Fruit fly (Drosophila melanogaster) whole organism, prepupa: Measurements from ENCODE around the gene MYPT-75D.
A peak's percentile ranks its signal among the peaks of the same experiment; 100 is the strongest.

Source experiments
- CG10669 ChIP-seq: fragments of 200-800 bp; sonication (Bioruptor generic); optimal IDR thresholded peaks from 3 replicates; lab custom pipeline; 2018; ENCODE audit warnings: missing biosample characterization, mild to moderate bottlenecking, missing genetic modification characterization, moderate library complexity
- CG11762 ChIP-seq: fragments of 200-800 bp; sonication (Bioruptor generic); optimal IDR thresholded peaks from 3 replicates; lab custom pipeline; 2016; ENCODE audit warnings: missing biosample characterization, missing genetic modification characterization; ENCODE audit not compliant: insufficient read depth
- CG11902 ChIP-seq: fragments of 200-800 bp; sonication (Bioruptor generic); optimal IDR thresholded peaks from 3 replicates; lab custom pipeline; 2016; ENCODE audit warnings: missing biosample characterization, missing genetic modification characterization
- CG15336 ChIP-seq: fragments of 200-800 bp; sonication (Bioruptor generic); IDR thresholded peaks from 2 replicates; pipeline ENCODE4 v1.3.6; 2022; ENCODE audit warnings: missing biosample characterization, missing genetic modification characterization
- CG1621 ChIP-seq: fragments of 200-800 bp; sonication (Bioruptor generic); optimal IDR thresholded peaks from 3 replicates; lab custom pipeline; 2018; ENCODE audit warnings: missing biosample characterization, mild to moderate bottlenecking, missing genetic modification characterization
- CG16779 ChIP-seq: fragments of 200-800 bp; sonication (Bioruptor generic); optimal IDR thresholded peaks from 3 replicates; lab custom pipeline; 2017; ENCODE audit warnings: missing biosample characterization, mild to moderate bottlenecking, missing genetic modification characterization
- CG3032 ChIP-seq: fragments of 200-800 bp; optimal IDR thresholded peaks from 2 replicates; lab custom pipeline; 2019; ENCODE audit warnings: missing biosample characterization, mild to moderate bottlenecking, missing genetic modification characterization, moderate library complexity
- CG31627 ChIP-seq: fragments of 200-800 bp; sonication (Bioruptor generic); optimal IDR thresholded peaks from 3 replicates; lab custom pipeline; 2016; ENCODE audit warnings: missing biosample characterization, missing genetic modification characterization
- CG32006 ChIP-seq: fragments of 200-800 bp; sonication (Bioruptor generic); optimal IDR thresholded peaks from 3 replicates; lab custom pipeline; 2017; ENCODE audit warnings: missing biosample characterization, mild to moderate bottlenecking, missing genetic modification characterization
- CG34406 ChIP-seq: fragments of 200-800 bp; sonication (Bioruptor generic); optimal IDR thresholded peaks from 3 replicates; lab custom pipeline; 2016; ENCODE audit warnings: missing biosample characterization, missing genetic modification characterization
- CG4318 ChIP-seq: fragments of 200-800 bp; sonication (Bioruptor generic); optimal IDR thresholded peaks from 3 replicates; lab custom pipeline; 2017; ENCODE audit warnings: missing biosample characterization, mild to moderate bottlenecking, missing genetic modification characterization
- CG6163 ChIP-seq: fragments of 200-800 bp; sonication (Bioruptor generic); IDR thresholded peaks from 3 replicates; pipeline ENCODE4 v1.3.6; 2022; ENCODE audit warnings: missing biosample characterization, missing genetic modification characterization
- CG6276 ChIP-seq: fragments of 200-800 bp; sonication (Bioruptor generic); optimal IDR thresholded peaks from 2 replicates; lab custom pipeline; 2017; ENCODE audit warnings: missing biosample characterization, mild to moderate bottlenecking, missing genetic modification characterization
- CG6792 ChIP-seq: fragments of 200-800 bp; sonication (Bioruptor generic); optimal IDR thresholded peaks from 3 replicates; lab custom pipeline; 2016; ENCODE audit warnings: missing biosample characterization, missing genetic modification characterization
- CG7368 ChIP-seq: fragments of 200-800 bp; sonication (Bioruptor generic); optimal IDR thresholded peaks from 3 replicates; lab custom pipeline; 2016; ENCODE audit warnings: missing biosample characterization, missing genetic modification characterization
- CG8119 ChIP-seq: fragments of 200-800 bp; sonication (Bioruptor generic); IDR thresholded peaks from 3 replicates; pipeline ENCODE4 v1.3.6; 2022; ENCODE audit warnings: missing biosample characterization, missing genetic modification characterization
- CG8319 ChIP-seq: fragments of 200-800 bp; sonication (Bioruptor generic); optimal IDR thresholded peaks from 3 replicates; lab custom pipeline; 2016; ENCODE audit warnings: missing biosample characterization, missing genetic modification characterization
- CG8632 ChIP-seq: fragments of 200-800 bp; sonication (Bioruptor generic); optimal IDR thresholded peaks from 3 replicates; lab custom pipeline; 2016; ENCODE audit warnings: missing biosample characterization, missing genetic modification characterization
- CG9139 ChIP-seq: fragments of 200-800 bp; sonication (Bioruptor generic); optimal IDR thresholded peaks from 3 replicates; lab custom pipeline; 2017; ENCODE audit warnings: missing biosample characterization, mild to moderate bottlenecking, missing genetic modification characterization
- Eip75B ChIP-seq: fragments of 200-800 bp; sonication (Bioruptor generic); optimal IDR thresholded peaks from 3 replicates; lab custom pipeline; 2016; ENCODE audit warnings: missing biosample characterization, missing genetic modification characterization
- Eip78C ChIP-seq: fragments of 200-800 bp; sonication (Bioruptor generic); peaks from one replicate; lab custom pipeline; 2016; ENCODE audit warnings: missing biosample characterization, missing genetic modification characterization
- Eip93F ChIP-seq: fragments of 200-800 bp; sonication (Bioruptor generic); optimal IDR thresholded peaks from 2 replicates; lab custom pipeline; 2016; ENCODE audit warnings: missing biosample characterization, mild to moderate bottlenecking, missing genetic modification characterization
- Ets21C ChIP-seq: fragments of 200-800 bp; sonication (Bioruptor generic); optimal IDR thresholded peaks from 3 replicates; lab custom pipeline; 2016; ENCODE audit warnings: missing biosample characterization, missing genetic modification characterization
- Ets96B ChIP-seq: fragments of 200-800 bp; optimal IDR thresholded peaks from 2 replicates; lab custom pipeline; 2019; ENCODE audit warnings: missing biosample characterization, mild to moderate bottlenecking, missing genetic modification characterization, moderate library complexity
- Hr38 ChIP-seq: sonication (Bioruptor generic); optimal IDR thresholded peaks from 2 replicates; lab custom pipeline; 2016; ENCODE audit warnings: missing biosample characterization, missing genetic modification characterization
- Hr4 ChIP-seq: fragments of 200-800 bp; sonication (Bioruptor generic); optimal IDR thresholded peaks from 3 replicates; lab custom pipeline; 2016; ENCODE audit warnings: missing biosample characterization, missing genetic modification characterization
- Lpt ChIP-seq: fragments of 200-800 bp; sonication (Bioruptor generic); optimal IDR thresholded peaks from 3 replicates; lab custom pipeline; 2016; ENCODE audit warnings: missing biosample characterization, missing genetic modification characterization
- Met ChIP-seq: fragments of 200-800 bp; sonication (Bioruptor generic); optimal IDR thresholded peaks from 3 replicates; lab custom pipeline; 2016; ENCODE audit warnings: missing biosample characterization, missing genetic modification characterization
- OdsH ChIP-seq: fragments of 200-800 bp; sonication (Bioruptor generic); optimal IDR thresholded peaks from 3 replicates; lab custom pipeline; 2016; ENCODE audit warnings: missing biosample characterization, missing genetic modification characterization
- Smox ChIP-seq: fragments of 200-800 bp; sonication (Bioruptor generic); optimal IDR thresholded peaks from 3 replicates; lab custom pipeline; 2016; ENCODE audit warnings: missing biosample characterization, missing genetic modification characterization
- Sox102F ChIP-seq: fragments of 200-800 bp; sonication (Bioruptor generic); optimal IDR thresholded peaks from 2 replicates; lab custom pipeline; 2016; ENCODE audit warnings: missing biosample characterization, mild to moderate bottlenecking, missing genetic modification characterization
- achi ChIP-seq: fragments of 200-800 bp; sonication (Bioruptor generic); optimal IDR thresholded peaks from 3 replicates; lab custom pipeline; 2016; ENCODE audit warnings: missing biosample characterization, missing genetic modification characterization
- acj6 ChIP-seq: fragments of 200-800 bp; sonication (Bioruptor generic); optimal IDR thresholded peaks from 3 replicates; lab custom pipeline; 2016; ENCODE audit warnings: missing biosample characterization, missing genetic modification characterization
- cyc ChIP-seq: fragments of 200-800 bp; sonication (Bioruptor generic); optimal IDR thresholded peaks from 3 replicates; lab custom pipeline; 2016; ENCODE audit warnings: missing biosample characterization, missing genetic modification characterization
- dac ChIP-seq: fragments of 200-800 bp; sonication (Bioruptor generic); optimal IDR thresholded peaks from 2 replicates; lab custom pipeline; 2017; ENCODE audit warnings: missing biosample characterization, mild to moderate bottlenecking, missing genetic modification characterization
- dsx ChIP-seq: fragments of 200-800 bp; optimal IDR thresholded peaks from 3 replicates; lab custom pipeline; 2019; ENCODE audit warnings: missing biosample characterization, mild to moderate bottlenecking, missing genetic modification characterization, moderate library complexity; ENCODE audit not compliant: poor library complexity, severe bottlenecking
- esn ChIP-seq: fragments of 200-800 bp; sonication (Bioruptor generic); optimal IDR thresholded peaks from 2 replicates; lab custom pipeline; 2016; ENCODE audit warnings: missing biosample characterization, mild to moderate bottlenecking, missing genetic modification characterization, moderate library complexity
- fd59A ChIP-seq: fragments of 200-800 bp; sonication (Bioruptor generic); optimal IDR thresholded peaks from 2 replicates; lab custom pipeline; 2017; ENCODE audit warnings: missing biosample characterization, mild to moderate bottlenecking, missing genetic modification characterization, missing genetic modification reagents
- fd85E ChIP-seq: fragments of 200-800 bp; sonication (Bioruptor generic); optimal IDR thresholded peaks from 3 replicates; lab custom pipeline; 2016; ENCODE audit warnings: missing biosample characterization, missing genetic modification characterization
- fkh ChIP-seq: fragments of 200-800 bp; sonication (Bioruptor generic); optimal IDR thresholded peaks from 3 replicates; lab custom pipeline; 2017; ENCODE audit warnings: missing biosample characterization, mild to moderate bottlenecking, missing genetic modification characterization, moderate library complexity
- net ChIP-seq: fragments of 200-800 bp; sonication (Bioruptor generic); optimal IDR thresholded peaks from 3 replicates; lab custom pipeline; 2016; ENCODE audit warnings: missing biosample characterization, missing genetic modification characterization
- pdm3 ChIP-seq: fragments of 200-800 bp; sonication (Bioruptor generic); optimal IDR thresholded peaks from 3 replicates; lab custom pipeline; 2016; ENCODE audit warnings: missing biosample characterization, missing genetic modification characterization
- spab ChIP-seq: fragments of 200-800 bp; sonication (Bioruptor generic); optimal IDR thresholded peaks from 2 replicates; lab custom pipeline; 2017; ENCODE audit warnings: missing biosample characterization, mild to moderate bottlenecking, missing genetic modification characterization, missing genetic modification reagents
- ss ChIP-seq, 2 experiments: fragments of 200-800 bp; sonication (Bioruptor generic); optimal IDR thresholded peaks; 2 replicates in 1 of 2; 3 replicates in 1 of 2; lab custom pipeline; 2017 to 2018; ENCODE audit warnings: mild to moderate bottlenecking in 2 of 2, missing biosample characterization in 2 of 2, missing genetic modification characterization in 2 of 2, moderate library complexity in 1 of 2
- svp ChIP-seq: fragments of 200-800 bp; sonication (Bioruptor generic); peaks from one replicate; lab custom pipeline; 2016; ENCODE audit warnings: missing biosample characterization, missing genetic modification characterization
- vri ChIP-seq: fragments of 200-800 bp; sonication (Bioruptor generic); optimal IDR thresholded peaks from 3 replicates; lab custom pipeline; 2016; ENCODE audit warnings: missing biosample characterization, mild to moderate bottlenecking, missing genetic modification characterization

The MYPT-75D gene

dm6 chr3L:18638487-18638886 is 12.7 kb downstream of the MYPT-75D start (continued):
- no peak for TF ChIP-seq ss (GFP tag; optimal IDR thresholded peaks at IDR 0.05; lab: Kevin White, UChicago)
- TF ChIP-seq Eip78C (GFP tag; lab: Kevin White, UChicago): peak; percentile 77
- no peak for TF ChIP-seq CG3032 (tag; lab: Kevin White, UChicago)
- no peak for TF ChIP-seq dac (GFP tag; lab: Kevin White, UChicago)
- TF ChIP-seq vri: no peak
- no peak for TF ChIP-seq acj6 (GFP tag; lab: Kevin White, UChicago)
- no peak for TF ChIP-seq CG6792 (GFP tag; lab: Kevin White, UChicago)
- TF ChIP-seq, all 60 proteins: peak for 12

dm6 chr3L:18640584-18641527 is 15.1 kb downstream of the MYPT-75D start:
- peak; percentile 95 for TF ChIP-seq achi
- peak; percentile 83 for TF ChIP-seq Ets21C
- TF ChIP-seq CG3032 (tag; lab: Kevin White, UChicago): peak; percentile 75
- peak; percentile 97 for TF ChIP-seq Lpt (GFP tag; lab: Kevin White, UChicago)
- TF ChIP-seq CG10669 (GFP tag; lab: Kevin White, UChicago): peak; percentile 68
- TF ChIP-seq CG32006: peak; percentile 94
- peak; percentile 91 for TF ChIP-seq Hr38 (GFP tag; lab: Kevin White, UChicago)
- TF ChIP-seq CG34406: peak; percentile 86
- peak; percentile 45 to 70 for TF ChIP-seq ss (GFP tag; optimal IDR thresholded peaks at IDR 0.05; lab: Kevin White, UChicago)
- TF ChIP-seq fkh (GFP tag; lab: Kevin White, UChicago): peak; percentile 54
- TF ChIP-seq CG7368: peak; percentile 82
- peak; percentile 68 for TF ChIP-seq dsx (GFP tag; lab: Kevin White, UChicago)
- TF ChIP-seq dac (GFP tag; lab: Kevin White, UChicago): peak; percentile 73
- peak; percentile 83 for TF ChIP-seq CG8632 (GFP tag; lab: Kevin White, UChicago)
- peak; percentile 69 for TF ChIP-seq spab
- peak; percentile 63 for TF ChIP-seq fd85E
- peak; percentile 97 for TF ChIP-seq CG8119
- peak; percentile 95 for TF ChIP-seq CG4318 (GFP tag; lab: Kevin White, UChicago)
- peak; percentile 88 for TF ChIP-seq CG11762 (GFP tag; lab: Kevin White, UChicago)
- TF ChIP-seq esn: peak; percentile 88
- peak; percentile 81 for TF ChIP-seq CG8319
- peak; percentile 87 for TF ChIP-seq net (GFP tag; lab: Kevin White, UChicago)
- TF ChIP-seq CG6276 (GFP tag; lab: Kevin White, UChicago): peak; percentile 90
- TF ChIP-seq Ets96B (tag; lab: Kevin White, UChicago): peak; percentile 79
- TF ChIP-seq Met (GFP tag; lab: Kevin White, UChicago): peak; percentile 91
- peak; percentile 97 for TF ChIP-seq OdsH (GFP tag; lab: Kevin White, UChicago)
- TF ChIP-seq vri: peak; percentile 81
- TF ChIP-seq CG6163 (GFP tag; lab: Robert Waterston, UW): peak; percentile 99
- peak; percentile 81 for TF ChIP-seq CG16779 (tag; lab: Kevin White, UChicago)
- TF ChIP-seq CG31627 (GFP tag; lab: Kevin White, UChicago): peak; percentile 94
- TF ChIP-seq CG1621 (tag; lab: Kevin White, UChicago): peak; percentile 71
- peak; percentile 99 for TF ChIP-seq Hr4
- peak; percentile 96 for TF ChIP-seq acj6 (GFP tag; lab: Kevin White, UChicago)
- TF ChIP-seq Sox102F (GFP tag; lab: Kevin White, UChicago): peak; percentile 87
- TF ChIP-seq cyc (GFP tag; lab: Kevin White, UChicago): peak; percentile 95
- TF ChIP-seq Eip93F (GFP tag; lab: Kevin White, UChicago): peak; percentile 38
- peak; percentile 96 for TF ChIP-seq Eip78C (GFP tag; lab: Kevin White, UChicago)
- TF ChIP-seq svp (GFP tag; lab: Kevin White, UChicago): peak; percentile 92
- peak; percentile 94 for TF ChIP-seq pdm3 (GFP tag; lab: Kevin White, UChicago)
- peak; percentile 85 for TF ChIP-seq Eip75B
- TF ChIP-seq CG15336 (GFP tag; lab: Robert Waterston, UW): peak; percentile 98
- peak; percentile 91 for TF ChIP-seq Smox (GFP tag; lab: Kevin White, UChicago)
- TF ChIP-seq CG11902 (GFP tag; lab: Kevin White, UChicago): peak; percentile 86
- TF ChIP-seq fd59A (GFP tag; lab: Kevin White, UChicago): peak; percentile 72
- TF ChIP-seq CG9139: peak; percentile 56
